Worm (Caenorhabditis elegans) whole organism, young adult: ENCODE data around the gene F59C12.3.
A peak's percentile ranks its signal among the peaks of the same experiment; 100 is the strongest.

ENCODE experiments used
- B0019.2 ChIP-seq: fragments of 200-800 bp; sonication (Bioruptor generic); conservative IDR thresholded peaks from 2 replicates; pipeline ENCODE4 v1.3.6; 2022; ENCODE audit warnings: missing genetic modification reagents, missing genetic modification characterization, missing compliant biosample characterization
- B0261.1 ChIP-seq: sonication (generic microtip); optimal IDR thresholded peaks from 2 replicates; lab custom pipeline; 2016; ENCODE audit warnings: mild to moderate bottlenecking, missing genetic modification characterization, moderate library complexity, missing compliant biosample characterization
- B0336.3 ChIP-seq: fragments of 200-800 bp; sonication (Bioruptor generic); IDR thresholded peaks from 2 replicates; pipeline ENCODE4 v1.3.6; 2022; ENCODE audit warnings: missing genetic modification characterization, missing compliant biosample characterization
- C17E4.6 ChIP-seq: fragments of 200-800 bp; sonication (Bioruptor generic); IDR thresholded peaks from 2 replicates; pipeline ENCODE4 v1.3.6; 2022; ENCODE audit warnings: missing genetic modification reagents, missing genetic modification characterization, missing compliant biosample characterization
- F10E7.11 ChIP-seq: sonication (generic microtip); optimal IDR thresholded peaks from 2 replicates; lab custom pipeline; 2017; ENCODE audit warnings: mild to moderate bottlenecking, missing genetic modification characterization, moderate library complexity, missing compliant biosample characterization
- F22D6.2 ChIP-seq: sonication (generic microtip); optimal IDR thresholded peaks from 2 replicates; lab custom pipeline; 2016; ENCODE audit warnings: mild to moderate bottlenecking, missing genetic modification characterization, missing compliant biosample characterization
- F39B2.1 ChIP-seq: fragments of 200-800 bp; sonication (Bioruptor generic); IDR thresholded peaks from 2 replicates; pipeline ENCODE4 v1.3.6; 2022; ENCODE audit warnings: missing genetic modification reagents, missing genetic modification characterization, missing compliant biosample characterization
- F49E8.2 ChIP-seq: sonication (generic microtip); optimal IDR thresholded peaks from 3 replicates; lab custom pipeline; 2017; ENCODE audit warnings: missing genetic modification characterization, mild to moderate bottlenecking, missing compliant biosample characterization, antibody characterized with exemption, moderate library complexity; ENCODE audit not compliant: insufficient read depth
- F57A8.1 ChIP-seq: fragments of 200-800 bp; sonication (Bioruptor generic); optimal IDR thresholded peaks from 2 replicates; lab custom pipeline; 2018; ENCODE audit warnings: mild to moderate bottlenecking, missing genetic modification characterization, moderate library complexity, missing compliant biosample characterization
- Y53F4B.3 ChIP-seq: fragments of 200-800 bp; sonication (Bioruptor generic); IDR thresholded peaks from 2 replicates; pipeline ENCODE4 v1.3.6; 2022; ENCODE audit warnings: missing genetic modification reagents, missing genetic modification characterization, missing compliant biosample characterization
- Y67H2A.10 ChIP-seq: fragments of 200-800 bp; sonication (Bioruptor generic); conservative IDR thresholded peaks from 2 replicates; pipeline ENCODE4 v1.3.6; 2022; ENCODE audit warnings: missing genetic modification reagents, missing genetic modification characterization, missing compliant biosample characterization
- Y79H2A.3 ChIP-seq: fragments of 200-800 bp; sonication (Bioruptor generic); conservative IDR thresholded peaks from 2 replicates; pipeline ENCODE4 v1.3.6; 2022; ENCODE audit warnings: missing genetic modification reagents, missing genetic modification characterization, missing compliant biosample characterization
- akir-1 ChIP-seq: fragments of 200-800 bp; sonication (Bioruptor generic); optimal IDR thresholded peaks from 2 replicates; lab custom pipeline; 2018; ENCODE audit warnings: mild to moderate bottlenecking, missing genetic modification characterization, moderate library complexity, missing compliant biosample characterization
- ama-1 ChIP-seq, 3 experiments: fragments of 150-350 bp in 1 of 3; sonication (generic microtip) in 2 of 3; optimal IDR thresholded peaks; 2 replicates each; lab custom pipeline; 2014 to 2018; ENCODE audit warnings: missing biosample characterization in 2 of 3, missing genetic modification characterization in 2 of 3, missing genetic modification reagents in 2 of 3
- aptf-2 ChIP-seq: fragments of 200-800 bp; sonication (Bioruptor generic); conservative IDR thresholded peaks from 2 replicates; pipeline ENCODE4 v1.3.6; 2022; ENCODE audit warnings: missing genetic modification reagents, missing genetic modification characterization, missing compliant biosample characterization
- aptf-3 ChIP-seq: fragments of 200-800 bp; sonication (Bioruptor generic); IDR thresholded peaks from 2 replicates; pipeline ENCODE4 v1.3.6; 2022; ENCODE audit warnings: missing genetic modification characterization, missing compliant biosample characterization
- atf-7 ChIP-seq: sonication (generic microtip); optimal IDR thresholded peaks from 2 replicates; lab custom pipeline; 2017; ENCODE audit warnings: mild to moderate bottlenecking, missing genetic modification characterization, missing compliant biosample characterization
- athp-1 ChIP-seq: sonication (generic microtip); optimal IDR thresholded peaks from 2 replicates; lab custom pipeline; 2017; ENCODE audit warnings: mild to moderate bottlenecking, missing genetic modification characterization, missing compliant biosample characterization
- bed-2 ChIP-seq: fragments of 200-800 bp; sonication (Bioruptor generic); IDR thresholded peaks from 2 replicates; pipeline ENCODE4 v1.3.6; 2022; ENCODE audit warnings: missing genetic modification reagents, missing genetic modification characterization, missing compliant biosample characterization
- ceh-58 ChIP-seq: fragments of 200-800 bp; sonication (Bioruptor generic); IDR thresholded peaks from 2 replicates; pipeline ENCODE4 v1.3.6; 2022; ENCODE audit warnings: missing genetic modification characterization, missing compliant biosample characterization
- ceh-79 ChIP-seq: sonication (generic microtip); optimal IDR thresholded peaks from 2 replicates; lab custom pipeline; 2017; ENCODE audit warnings: mild to moderate bottlenecking, missing genetic modification characterization, missing compliant biosample characterization
- chd-7 ChIP-seq: sonication (generic microtip); optimal IDR thresholded peaks from 2 replicates; lab custom pipeline; 2016; ENCODE audit warnings: mild to moderate bottlenecking, missing genetic modification characterization, moderate library complexity, missing compliant biosample characterization
- egl-18 ChIP-seq: fragments of 200-800 bp; sonication (Bioruptor generic); IDR thresholded peaks from 2 replicates; pipeline ENCODE4 v1.3.6; 2022; ENCODE audit warnings: missing genetic modification reagents, missing genetic modification characterization, missing compliant biosample characterization
- egl-44 ChIP-seq: fragments of 200-800 bp; sonication (Bioruptor generic); IDR thresholded peaks from 2 replicates; pipeline ENCODE4 v1.3.6; 2022; ENCODE audit warnings: missing genetic modification reagents, missing genetic modification characterization, missing compliant biosample characterization
- egrh-3 ChIP-seq: fragments of 200-800 bp; sonication (Bioruptor generic); IDR thresholded peaks from 2 replicates; pipeline ENCODE4 v1.3.6; 2022; ENCODE audit warnings: missing genetic modification reagents, missing genetic modification characterization, missing compliant biosample characterization
- ekl-4 ChIP-seq: fragments of 200-800 bp; sonication (Bioruptor generic); IDR thresholded peaks from 2 replicates; pipeline ENCODE4 v1.3.6; 2022; ENCODE audit warnings: missing genetic modification reagents, missing genetic modification characterization, missing compliant biosample characterization
- fkh-3 ChIP-seq: sonication (generic microtip); optimal IDR thresholded peaks from 2 replicates; lab custom pipeline; 2016; ENCODE audit warnings: mild to moderate bottlenecking, missing genetic modification characterization, missing compliant biosample characterization
- gei-17 ChIP-seq: fragments of 200-800 bp; sonication (Bioruptor generic); optimal IDR thresholded peaks from 2 replicates; lab custom pipeline; 2018; ENCODE audit warnings: mild to moderate bottlenecking, missing genetic modification characterization, missing compliant biosample characterization
- him-1 ChIP-seq: sonication (generic microtip); optimal IDR thresholded peaks from 2 replicates; lab custom pipeline; 2016; ENCODE audit warnings: missing genotype, missing genetic modification reagents, missing genetic modification characterization, missing compliant biosample characterization
- hlh-12 ChIP-seq: sonication (generic microtip); optimal IDR thresholded peaks from 2 replicates; lab custom pipeline; 2016; ENCODE audit warnings: missing genetic modification characterization, missing compliant biosample characterization
- hmg-1.2 ChIP-seq: fragments of 200-800 bp; sonication (Bioruptor generic); IDR thresholded peaks from 2 replicates; pipeline ENCODE4 v1.3.6; 2022; ENCODE audit warnings: missing genetic modification reagents, missing genetic modification characterization, missing compliant biosample characterization
- lin-26 ChIP-seq: fragments of 200-800 bp; sonication (Bioruptor generic); IDR thresholded peaks from 2 replicates; pipeline ENCODE4 v1.3.6; 2022; ENCODE audit warnings: missing genetic modification reagents, missing genetic modification characterization, missing compliant biosample characterization
- lsl-1 ChIP-seq: fragments of 200-800 bp; sonication (Bioruptor generic); optimal IDR thresholded peaks from 2 replicates; lab custom pipeline; 2018; ENCODE audit warnings: mild to moderate bottlenecking, missing genetic modification characterization, moderate library complexity, missing compliant biosample characterization
- madf-8 ChIP-seq: fragments of 200-800 bp; sonication (Bioruptor generic); conservative IDR thresholded peaks from 2 replicates; pipeline ENCODE4 v1.3.6; 2022; ENCODE audit warnings: missing genetic modification reagents, missing genetic modification characterization, missing compliant biosample characterization
- mel-28 ChIP-seq: sonication (generic microtip); optimal IDR thresholded peaks from 2 replicates; lab custom pipeline; 2016; ENCODE audit warnings: borderline replicate concordance, mild to moderate bottlenecking, missing genetic modification characterization, missing compliant biosample characterization
- mes-4 ChIP-seq: sonication (generic microtip); optimal IDR thresholded peaks from 2 replicates; lab custom pipeline; 2016; ENCODE audit warnings: missing genotype, missing genetic modification characterization, missing compliant biosample characterization
- nfya-2 ChIP-seq: fragments of 200-800 bp; sonication (Bioruptor generic); IDR thresholded peaks from 2 replicates; pipeline ENCODE4 v1.3.6; 2022; ENCODE audit warnings: missing genetic modification reagents, missing genetic modification characterization, missing compliant biosample characterization
- nhr-120 ChIP-seq: fragments of 200-800 bp; sonication (Bioruptor generic); IDR thresholded peaks from 2 replicates; pipeline ENCODE4 v1.3.6; 2022; ENCODE audit warnings: missing genetic modification characterization, missing compliant biosample characterization
- nhr-179 ChIP-seq: sonication (generic microtip); optimal IDR thresholded peaks from 2 replicates; lab custom pipeline; 2016; ENCODE audit warnings: mild to moderate bottlenecking, missing genetic modification characterization, missing compliant biosample characterization
- rec-8 ChIP-seq, 2 experiments: sonication (generic microtip); optimal IDR thresholded peaks; 2 replicates each; lab custom pipeline; 2016; ENCODE audit warnings: mild to moderate bottlenecking in 2 of 2, missing genetic modification characterization in 2 of 2, missing genetic modification reagents in 2 of 2, missing genotype in 2 of 2, missing biosample characterization in 1 of 2, missing compliant biosample characterization in 1 of 2, moderate library complexity in 1 of 2
- repo-1 ChIP-seq: sonication (generic microtip); optimal IDR thresholded peaks from 2 replicates; lab custom pipeline; 2017; ENCODE audit warnings: mild to moderate bottlenecking, missing genetic modification characterization, missing compliant biosample characterization
- snpc-1.3 ChIP-seq: sonication (generic microtip); optimal IDR thresholded peaks from 2 replicates; lab custom pipeline; 2017; ENCODE audit warnings: missing genetic modification characterization, mild to moderate bottlenecking, missing compliant biosample characterization, antibody characterized with exemption, moderate library complexity, missing genotype, missing genetic modification reagents; ENCODE audit not compliant: insufficient read depth
- snpc-3.4 ChIP-seq: sonication (generic microtip); optimal IDR thresholded peaks from 2 replicates; lab custom pipeline; 2017; ENCODE audit warnings: missing genetic modification characterization, mild to moderate bottlenecking, missing compliant biosample characterization, antibody characterized with exemption, moderate library complexity, missing genotype, missing genetic modification reagents
- somi-1 ChIP-seq: fragments of 200-800 bp; sonication (Bioruptor generic); optimal IDR thresholded peaks from 2 replicates; lab custom pipeline; 2018; ENCODE audit warnings: mild to moderate bottlenecking, missing genetic modification characterization, missing compliant biosample characterization
- sptf-2 ChIP-seq: fragments of 200-800 bp; sonication (Bioruptor generic); optimal IDR thresholded peaks from 2 replicates; lab custom pipeline; 2018; ENCODE audit warnings: mild to moderate bottlenecking, missing genetic modification characterization, missing compliant biosample characterization
- zim-3 ChIP-seq: sonication (generic microtip); optimal IDR thresholded peaks from 2 replicates; lab custom pipeline; 2017; ENCODE audit warnings: mild to moderate bottlenecking, missing genetic modification characterization, moderate library complexity, missing compliant biosample characterization
- ztf-25 ChIP-seq: fragments of 200-800 bp; sonication (Bioruptor generic); IDR thresholded peaks from 2 replicates; pipeline ENCODE4 v1.3.6; 2022; ENCODE audit warnings: missing genetic modification reagents, missing genetic modification characterization, missing compliant biosample characterization
- ztf-3 ChIP-seq: fragments of 200-800 bp; sonication (Bioruptor generic); optimal IDR thresholded peaks from 2 replicates; lab custom pipeline; 2018; ENCODE audit warnings: mild to moderate bottlenecking, missing genetic modification characterization, missing compliant biosample characterization

The F59C12.3 gene

ce11 chrX:16634708-16635107 lies 25.4 kb upstream of the F59C12.3 start (continued):
- TF ChIP-seq ekl-4 (GFP tag; lab: Robert Waterston, UW): peak; percentile 81
- no peak for TF ChIP-seq bed-2 (GFP tag; lab: Robert Waterston, UW)
- TF ChIP-seq egrh-3 (GFP tag; lab: Robert Waterston, UW): peak; percentile 54
- 0 out of 2 replicates have a peak, but pooled peaks have one; percentile 41 for TF ChIP-seq egl-44 (GFP tag; lab: Robert Waterston, UW)
- no peak for TF ChIP-seq Y79H2A.3 (GFP tag; lab: Robert Waterston, UW)
- TF ChIP-seq aptf-3 (GFP tag; lab: Robert Waterston, UW): no peak
- no peak for TF ChIP-seq lsl-1 (GFP tag; lab: Kevin White, UChicago)
- TF ChIP-seq lin-26: peak; percentile 90
- peak; percentile 24 for TF ChIP-seq zim-3
- peak; percentile 42 for TF ChIP-seq fkh-3 (tag; lab: Kevin White, UChicago)
- peak; percentile 77 for TF ChIP-seq chd-7 (tag; lab: Kevin White, UChicago)
- TF ChIP-seq B0019.2 (GFP tag; lab: Robert Waterston, UW): peak; percentile 36; the same call in 1 of the 2 replicates
- peak; percentile 10 for TF ChIP-seq ztf-3 (GFP tag; lab: Kevin White, UChicago)
- TF ChIP-seq F57A8.1 (GFP tag; lab: Kevin White, UChicago): peak; percentile 38
- TF ChIP-seq hmg-1.2 (GFP tag; lab: Robert Waterston, UW): peak; percentile 86
- TF ChIP-seq nfya-2 (GFP tag; lab: Robert Waterston, UW): no peak
- TF ChIP-seq mel-28 (tag; lab: Kevin White, UChicago): no peak
- TF ChIP-seq madf-8 (GFP tag; lab: Robert Waterston, UW): 0 out of 2 replicates have a peak, but pooled peaks have one; percentile 9
- peak; percentile 81 for TF ChIP-seq ztf-25 (GFP tag; lab: Robert Waterston, UW)
- TF ChIP-seq snpc-1.3: peak; percentile 83
- TF ChIP-seq nhr-120 (GFP tag; lab: Robert Waterston, UW): no peak
- peak; percentile 43 for TF ChIP-seq F22D6.2 (tag; lab: Kevin White, UChicago)
- TF ChIP-seq him-1 (tag; lab: Kevin White, UChicago): peak; percentile 81
- TF ChIP-seq athp-1: peak; percentile 58
- no peak for TF ChIP-seq F49E8.2 (tag; lab: Kevin White, UChicago)
- TF ChIP-seq somi-1 (GFP tag; lab: Kevin White, UChicago): peak; percentile 46
- no peak for TF ChIP-seq mes-4 (tag; lab: Kevin White, UChicago)
- 0 out of 2 replicates have a peak, but pooled peaks have one; percentile 12 for TF ChIP-seq aptf-2
- TF ChIP-seq B0261.1 (tag; lab: Kevin White, UChicago): peak; percentile 98
- TF ChIP-seq ceh-79: peak; percentile 22
- peak; percentile 21 for TF ChIP-seq akir-1
- peak; percentile 58; the same call in 1 of the 2 replicates for TF ChIP-seq C17E4.6 (GFP tag; lab: Robert Waterston, UW)
- TF ChIP-seq ama-1 (optimal IDR thresholded peaks at IDR 0.05; lab: Kevin White, UChicago): no peak
- TF ChIP-seq ama-1 (GFP tag; optimal IDR thresholded peaks at IDR 0.05; lab: Kevin White, UChicago): peak; percentile 34 to 42
- TF ChIP-seq egl-18: peak; percentile 69; the same call in 1 of the 2 replicates
- TF ChIP-seq sptf-2 (GFP tag; lab: Kevin White, UChicago): peak; percentile 28
- no peak for TF ChIP-seq hlh-12
- TF ChIP-seq F10E7.11 (tag; lab: Kevin White, UChicago): no peak
- peak; percentile 51 for TF ChIP-seq atf-7 (tag; lab: Kevin White, UChicago)
- peak; percentile 60 for TF ChIP-seq repo-1
- no peak for TF ChIP-seq Y67H2A.10 (GFP tag; lab: Robert Waterston, UW)
- TF ChIP-seq gei-17 (GFP tag; lab: Kevin White, UChicago): peak; percentile 74
- TF ChIP-seq ceh-58 (GFP tag; lab: Robert Waterston, UW): no peak
- TF ChIP-seq B0336.3 (GFP tag; lab: Robert Waterston, UW): peak; percentile 78; the same call in 1 of the 2 replicates
- no peak for TF ChIP-seq F39B2.1
- TF ChIP-seq rec-8 (tag; optimal IDR thresholded peaks at IDR 0.05; lab: Kevin White, UChicago): peak; percentile 68 to 71
- peak; percentile 55 for TF ChIP-seq snpc-3.4 (tag; lab: Kevin White, UChicago)
- peak; percentile 30 for TF ChIP-seq nhr-179 (tag; lab: Kevin White, UChicago)
- TF ChIP-seq Y53F4B.3 (GFP tag; lab: Robert Waterston, UW): peak; percentile 40; the same call in 1 of the 2 replicates
